Worm (Caenorhabditis elegans): Measurements from ENCODE around the gene gpcp-1.

gpcp-1 gene

DNA sequence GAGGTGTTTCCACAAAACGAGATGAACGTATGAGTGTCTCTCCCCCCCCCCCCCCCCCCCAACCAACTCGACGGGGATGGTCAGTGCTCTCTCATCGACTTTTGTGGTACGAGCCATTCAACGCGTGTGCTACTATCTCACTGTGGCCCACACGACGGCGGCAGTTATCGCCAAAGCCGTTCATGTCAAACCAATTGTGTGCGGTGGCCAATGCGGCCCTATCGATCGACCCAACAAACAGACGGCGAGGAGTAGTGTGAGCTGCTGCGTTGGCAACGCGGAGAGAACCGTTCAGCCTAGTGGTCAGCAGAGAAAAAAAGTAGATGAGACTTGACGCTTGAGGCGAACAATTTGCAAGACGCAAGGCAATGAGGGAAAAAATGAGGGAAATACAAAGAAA, 7.6 kb downstream of the gpcp-1 start (continued):
- TF ChIP-seq F10B5.3 (tag; optimal IDR thresholded peaks at IDR 0.05) (no peak), lim-7 (GFP tag; IDR thresholded peaks at IDR 0.05) (0 out of 2 replicates have a peak, but pooled peaks have one; percentile 29), nhr-10 (tag; optimal IDR thresholded peaks at IDR 0.05) (no peak), ces-1 (GFP tag; optimal IDR thresholded peaks at IDR 0.05) (no peak), Y105C5A.15 (GFP tag; IDR thresholded peaks at IDR 0.05) (no peak), nhr-77 (tag; optimal IDR thresholded peaks at IDR 0.05) (no peak), F26F4.8 (GFP tag; conservative IDR thresholded peaks at IDR 0.05) (no peak), egl-43 (GFP tag; IDR thresholded peaks at IDR 0.05) (peak; percentile 58; the same call in 1 of the 2 replicates), skn-1 (tag; optimal IDR thresholded peaks at IDR 0.05) (no peak), daf-8 (GFP tag; IDR thresholded peaks at IDR 0.05) (no peak), dpl-1 (GFP tag; optimal IDR thresholded peaks at IDR 0.05) (no peak), ceh-44 (GFP tag; IDR thresholded peaks at IDR 0.05) (no peak), lsy-2 (tag; optimal IDR thresholded peaks at IDR 0.05) (peak in 1 of 2 experiments; percentile 24), set-16 (GFP tag; IDR thresholded peaks at IDR 0.05) (peak; percentile 50; the same call in 1 of the 2 replicates), daf-16 (GFP tag; optimal IDR thresholded peaks at IDR 0.05) (no peak), daf-16 (tag; optimal IDR thresholded peaks at IDR 0.05) (peak; percentile 5), mdt-29 (GFP tag; IDR thresholded peaks at IDR 0.05) (no peak), ztf-11 (tag; optimal IDR thresholded peaks at IDR 0.05) (no peak), snpc-4 (tag; optimal IDR thresholded peaks at IDR 0.05) (no peak), ceh-62 (tag; optimal IDR thresholded peaks at IDR 0.05) (no peak), rbr-2 (tag; optimal IDR thresholded peaks at IDR 0.05) (no peak), pqm-1 (tag; optimal IDR thresholded peaks at IDR 0.05) (no peak), ZK546.5 (tag; optimal IDR thresholded peaks at IDR 0.05) (no peak), zag-1 (tag; optimal IDR thresholded peaks at IDR 0.05) (no peak), nhr-25 (tag; optimal IDR thresholded peaks at IDR 0.05; ENCODE audit: borderline replicate concordance, insufficient read depth) (no peak), pha-4 (GFP tag; IDR thresholded peaks at IDR 0.05) (no peak), pha-4 (tag; optimal IDR thresholded peaks at IDR 0.05) (no peak), lin-39 (tag; optimal IDR thresholded peaks at IDR 0.05) (no peak), R02D3.7 (tag; optimal IDR thresholded peaks at IDR 0.05) (no peak), ceh-28 (tag; optimal IDR thresholded peaks at IDR 0.05) (peak; percentile 10), vab-7 (GFP tag; IDR thresholded peaks at IDR 0.05) (no peak), gei-8 (GFP tag; optimal IDR thresholded peaks at IDR 0.05) (no peak), T20F7.1 (GFP tag; optimal IDR thresholded peaks at IDR 0.05) (no peak), hlh-30 (tag; optimal IDR thresholded peaks at IDR 0.05; ENCODE audit: insufficient read depth) (peak; percentile 7), sdz-12 (GFP tag; optimal IDR thresholded peaks at IDR 0.05) (no peak), spr-1 (tag; optimal IDR thresholded peaks at IDR 0.05) (no peak), Y5F2A.4 (GFP tag; optimal IDR thresholded peaks at IDR 0.05) (no peak), snpc-1.2 (GFP tag; IDR thresholded peaks at IDR 0.05) (no peak), Y48G9A.11 (GFP tag; IDR thresholded peaks at IDR 0.05) (no peak), saeg-2 (GFP tag; IDR thresholded peaks at IDR 0.05) (no peak), php-3 (GFP tag; IDR thresholded peaks at IDR 0.05) (0 out of 2 replicates have a peak, but pooled peaks have one; percentile 7), lir-3 (tag; optimal IDR thresholded peaks at IDR 0.05) (no peak), nhr-102 (tag; optimal IDR thresholded peaks at IDR 0.05) (no peak), aly-2 (tag; optimal IDR thresholded peaks at IDR 0.05) (no peak), hlh-11 (tag; optimal IDR thresholded peaks at IDR 0.05) (peak; percentile 32), nhr-42 (GFP tag; IDR thresholded peaks at IDR 0.05) (no peak), nhr-48 (tag; optimal IDR thresholded peaks at IDR 0.05) (no peak), unc-39 (tag; optimal IDR thresholded peaks at IDR 0.05) (no peak), nhr-28 (tag; optimal IDR thresholded peaks at IDR 0.05) (no peak), jun-1 (tag; optimal IDR thresholded peaks at IDR 0.05) (no peak), cey-2 (tag; optimal IDR thresholded peaks at IDR 0.05; ENCODE audit: borderline replicate concordance, insufficient read depth) (no peak), ceh-20 (GFP tag; IDR thresholded peaks at IDR 0.05) (no peak), daf-12 (tag; optimal IDR thresholded peaks at IDR 0.05) (no peak)

Data from whole organism, L4 larva.